Worm (Caenorhabditis elegans): ENCODE measurements around the gene M70.3.

The M70.3 gene

ce11 chrIV:2235983-2236382 is 6.3 kb downstream of the M70.3 start:
- TF ChIP-seq T22C8.4 (GFP tag; IDR thresholded peaks at IDR 0.05) (peak; percentile 93), tab-1 (GFP tag; IDR thresholded peaks at IDR 0.05) (no peak)

- TF ChIP-seq T22C8.4 (GFP tag; IDR thresholded peaks at IDR 0.05): peak; percentile 95
Measured at ce11 chrIV:2233222-2233621, 9.0 kb downstream of the M70.3 start.

DNA sequence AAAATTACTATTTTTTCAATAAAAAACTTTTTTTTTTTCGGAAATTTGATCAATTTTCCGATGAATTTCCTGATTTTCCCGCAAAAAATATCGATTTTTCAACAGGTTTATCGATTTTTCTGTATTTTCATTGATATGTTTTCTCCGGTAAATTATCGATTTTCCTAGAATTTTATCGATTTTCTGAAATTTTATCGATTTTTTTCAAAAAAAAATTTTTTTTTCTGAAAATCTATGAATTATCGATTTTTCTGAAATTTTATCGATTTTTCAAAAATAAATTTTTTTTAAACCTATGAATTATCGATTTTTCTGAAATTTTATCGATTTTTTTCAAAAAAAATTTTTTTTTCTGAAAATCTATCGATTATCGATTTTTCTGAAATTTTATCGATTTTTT is 10.5 kb downstream of the M70.3 start:
- TF ChIP-seq T22C8.4 (GFP tag; IDR thresholded peaks at IDR 0.05): peak; percentile 96

ce11 chrIV:2228678-2229077 is 13.6 kb downstream of the M70.3 start:
- TF ChIP-seq T22C8.4 (GFP tag; IDR thresholded peaks at IDR 0.05): no peak
- TF ChIP-seq tab-1 (GFP tag; IDR thresholded peaks at IDR 0.05): no peak
- no peak for TF ChIP-seq med-1 (GFP tag; optimal IDR thresholded peaks at IDR 0.05; ENCODE audit: insufficient read depth)
- TF ChIP-seq cog-1 (tag; optimal IDR thresholded peaks at IDR 0.05): no peak
- TF ChIP-seq ztf-23 (GFP tag; IDR thresholded peaks at IDR 0.05): no peak

DNA sequence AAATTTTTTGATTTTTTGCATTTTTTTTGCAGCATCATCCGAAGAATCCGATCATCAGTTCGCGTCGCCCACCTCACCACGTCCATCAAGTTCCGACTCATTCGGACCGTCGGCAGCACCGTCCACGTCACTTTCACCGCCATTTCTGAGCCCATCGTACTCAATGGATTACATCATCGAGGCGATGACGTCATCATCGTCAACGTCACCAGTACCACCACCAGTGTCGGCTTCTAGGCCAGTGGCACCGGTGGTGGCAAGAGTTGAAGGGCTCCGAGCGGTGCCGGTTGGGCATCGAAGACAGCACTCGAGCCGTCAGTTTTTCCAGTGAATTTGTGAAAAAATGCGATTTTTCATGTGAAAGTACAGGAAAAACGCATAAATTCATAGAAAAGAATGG is 18.6 kb downstream of the M70.3 start:
- no peak for TF ChIP-seq ref-1 (GFP tag; conservative IDR thresholded peaks at IDR 0.05)
- TF ChIP-seq klf-2 (GFP tag; conservative IDR thresholded peaks at IDR 0.05): no peak
- TF ChIP-seq flt-1 (GFP tag; IDR thresholded peaks at IDR 0.05): no peak
- no peak for TF ChIP-seq tab-1 (GFP tag; IDR thresholded peaks at IDR 0.05)
- TF ChIP-seq ztf-29 (GFP tag; IDR thresholded peaks at IDR 0.05): no peak
- TF ChIP-seq med-1 (GFP tag; optimal IDR thresholded peaks at IDR 0.05; ENCODE audit: insufficient read depth): no peak

DNA sequence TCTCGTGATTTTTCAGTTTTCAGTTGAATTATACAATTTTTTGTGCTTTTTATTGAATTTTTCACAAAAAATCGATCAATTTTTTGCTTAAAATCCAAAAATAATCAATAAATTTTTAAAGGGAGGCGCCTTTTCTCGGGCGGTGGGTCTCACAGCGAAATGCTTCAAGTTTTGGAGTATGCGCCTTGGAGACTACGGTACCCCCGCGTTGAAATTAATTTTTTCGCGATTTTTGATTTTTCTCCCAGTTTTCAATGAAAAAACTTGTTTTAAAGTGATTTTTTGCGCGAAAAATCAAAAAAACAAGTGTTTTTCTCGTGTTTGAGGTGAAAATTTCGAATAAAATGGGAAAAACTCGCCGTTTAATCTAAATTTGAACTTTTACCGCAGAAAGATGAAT is 19.1 kb downstream of the M70.3 start:
- TF ChIP-seq ztf-29 (GFP tag; IDR thresholded peaks at IDR 0.05) (no peak), tab-1 (GFP tag; IDR thresholded peaks at IDR 0.05) (no peak), T22C8.4 (GFP tag; IDR thresholded peaks at IDR 0.05) (no peak), med-1 (GFP tag; optimal IDR thresholded peaks at IDR 0.05; ENCODE audit: insufficient read depth) (no peak), ztf-23 (GFP tag; IDR thresholded peaks at IDR 0.05) (no peak), ref-1 (GFP tag; conservative IDR thresholded peaks at IDR 0.05) (no peak), cog-1 (tag; optimal IDR thresholded peaks at IDR 0.05) (no peak), flt-1 (GFP tag; IDR thresholded peaks at IDR 0.05) (no peak), klf-2 (GFP tag; conservative IDR thresholded peaks at IDR 0.05) (no peak)

DNA sequence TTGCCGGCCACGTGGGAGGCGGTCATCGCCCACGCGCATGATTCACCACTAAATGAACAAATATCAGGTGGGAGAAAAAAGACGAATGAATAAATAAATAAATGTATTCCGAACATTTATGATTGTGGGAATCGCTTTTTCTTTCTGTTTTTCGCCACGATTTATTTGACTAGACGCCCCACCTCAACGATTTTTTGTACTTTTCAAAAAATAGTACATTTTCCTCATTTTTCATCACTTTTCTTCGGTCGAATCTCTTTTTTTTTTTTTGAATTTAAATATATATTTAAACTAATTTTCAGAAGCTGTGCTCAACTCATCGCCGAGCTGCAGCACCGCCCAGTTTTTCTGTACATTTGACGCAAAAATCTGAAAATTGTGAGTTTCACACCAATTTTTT is 19.7 kb downstream of the M70.3 start, which contains the start of gene fnip-2:
Gene fnip-2 (plus strand): TSS at position 301 of the 400 bp plus-strand sequence.
- no peak for TF ChIP-seq T22C8.4 (GFP tag; IDR thresholded peaks at IDR 0.05)
- TF ChIP-seq cog-1 (tag; optimal IDR thresholded peaks at IDR 0.05): no peak

DNA sequence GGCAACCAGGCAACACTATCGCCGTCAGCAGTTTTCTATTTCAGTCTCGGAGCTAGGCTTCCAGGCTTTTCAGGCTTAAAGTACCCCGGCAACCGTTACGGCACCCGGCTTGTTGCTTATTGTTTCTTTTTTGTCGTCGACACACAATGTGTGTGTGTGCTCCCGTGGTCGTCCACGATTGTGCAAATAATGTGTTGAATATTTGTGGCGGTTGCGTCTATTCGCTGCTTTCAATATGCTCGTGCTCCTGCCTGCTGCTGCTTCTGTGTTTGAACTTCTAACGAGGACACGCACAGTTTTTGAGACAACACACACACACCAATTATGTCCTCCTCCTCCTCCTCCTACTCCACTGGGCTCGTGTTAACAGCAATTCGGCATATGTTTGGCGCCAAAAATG is 20.9 kb downstream of the M70.3 start:
- TF ChIP-seq flt-1 (GFP tag; IDR thresholded peaks at IDR 0.05) (no peak), T22C8.4 (GFP tag; IDR thresholded peaks at IDR 0.05) (no peak), ref-1 (GFP tag; conservative IDR thresholded peaks at IDR 0.05) (no peak), ztf-29 (GFP tag; IDR thresholded peaks at IDR 0.05) (no peak), cog-1 (tag; optimal IDR thresholded peaks at IDR 0.05) (no peak), tab-1 (GFP tag; IDR thresholded peaks at IDR 0.05) (no peak), klf-2 (GFP tag; conservative IDR thresholded peaks at IDR 0.05) (no peak), med-1 (GFP tag; optimal IDR thresholded peaks at IDR 0.05; ENCODE audit: insufficient read depth) (no peak), ztf-23 (GFP tag; IDR thresholded peaks at IDR 0.05) (no peak)

DNA sequence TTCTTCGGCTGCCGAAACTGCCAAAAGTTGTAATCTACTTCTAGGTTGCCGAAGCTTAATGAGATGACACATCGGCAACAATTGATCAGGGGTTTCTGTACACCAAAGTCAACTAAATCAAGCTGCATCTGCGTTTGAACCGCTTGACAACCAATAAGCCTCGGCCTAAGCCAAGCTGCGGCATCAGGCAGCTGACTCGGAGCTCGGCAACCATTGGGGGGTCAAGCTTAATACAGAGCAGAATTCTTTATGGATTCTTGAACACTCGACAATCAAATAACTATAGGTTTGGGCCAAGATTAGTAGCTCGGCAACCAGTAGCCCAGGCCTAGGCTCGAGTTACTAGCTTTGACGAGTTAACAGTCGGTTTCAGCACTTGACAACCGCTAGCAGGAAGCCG is 21.4 kb downstream of the M70.3 start:
- TF ChIP-seq ztf-29 (GFP tag; IDR thresholded peaks at IDR 0.05): no peak
- TF ChIP-seq T22C8.4 (GFP tag; IDR thresholded peaks at IDR 0.05): no peak
- no peak for TF ChIP-seq ref-1 (GFP tag; conservative IDR thresholded peaks at IDR 0.05)
- TF ChIP-seq med-1 (GFP tag; optimal IDR thresholded peaks at IDR 0.05; ENCODE audit: insufficient read depth): no peak
- no peak for TF ChIP-seq klf-2 (GFP tag; conservative IDR thresholded peaks at IDR 0.05)
- TF ChIP-seq tab-1 (GFP tag; IDR thresholded peaks at IDR 0.05): no peak
- no peak for TF ChIP-seq ztf-23 (GFP tag; IDR thresholded peaks at IDR 0.05)
- no peak for TF ChIP-seq cog-1 (tag; optimal IDR thresholded peaks at IDR 0.05)
- no peak for TF ChIP-seq flt-1 (GFP tag; IDR thresholded peaks at IDR 0.05)

ce11 chrIV:2220147-2220546 is 22.1 kb downstream of the M70.3 start:
- TF ChIP-seq flt-1 (GFP tag; IDR thresholded peaks at IDR 0.05): no peak
- no peak for TF ChIP-seq ztf-23 (GFP tag; IDR thresholded peaks at IDR 0.05)
- TF ChIP-seq ztf-29 (GFP tag; IDR thresholded peaks at IDR 0.05): no peak
- TF ChIP-seq klf-2 (GFP tag; conservative IDR thresholded peaks at IDR 0.05): no peak
- no peak for TF ChIP-seq T22C8.4 (GFP tag; IDR thresholded peaks at IDR 0.05)
- TF ChIP-seq tab-1 (GFP tag; IDR thresholded peaks at IDR 0.05): no peak

ce11 chrIV:2219334-2219755 is 22.9 kb downstream of the M70.3 start:
- TF ChIP-seq ref-1 (GFP tag; conservative IDR thresholded peaks at IDR 0.05): no peak
- no peak for TF ChIP-seq tab-1 (GFP tag; IDR thresholded peaks at IDR 0.05)
- no peak for TF ChIP-seq med-1 (GFP tag; optimal IDR thresholded peaks at IDR 0.05; ENCODE audit: insufficient read depth)
- no peak for TF ChIP-seq ztf-29 (GFP tag; IDR thresholded peaks at IDR 0.05)
- TF ChIP-seq flt-1 (GFP tag; IDR thresholded peaks at IDR 0.05): peak; percentile 69; the same call in 1 of the 2 replicates
- peak; percentile 73 for TF ChIP-seq ztf-23 (GFP tag; IDR thresholded peaks at IDR 0.05)
- TF ChIP-seq klf-2 (GFP tag; conservative IDR thresholded peaks at IDR 0.05): peak; percentile 36; the same call in 1 of the 2 replicates
- TF ChIP-seq T22C8.4 (GFP tag; IDR thresholded peaks at IDR 0.05): no peak
- TF ChIP-seq cog-1 (tag; optimal IDR thresholded peaks at IDR 0.05): peak; percentile 82

ce11 chrIV:2217260-2217659 is 25.0 kb downstream of the M70.3 start:
- TF ChIP-seq klf-2 (GFP tag; conservative IDR thresholded peaks at IDR 0.05) (no peak), T22C8.4 (GFP tag; IDR thresholded peaks at IDR 0.05) (no peak), med-1 (GFP tag; optimal IDR thresholded peaks at IDR 0.05; ENCODE audit: insufficient read depth) (no peak), cog-1 (tag; optimal IDR thresholded peaks at IDR 0.05) (no peak), ref-1 (GFP tag; conservative IDR thresholded peaks at IDR 0.05) (no peak), ztf-29 (GFP tag; IDR thresholded peaks at IDR 0.05) (no peak), ztf-23 (GFP tag; IDR thresholded peaks at IDR 0.05) (no peak), tab-1 (GFP tag; IDR thresholded peaks at IDR 0.05) (no peak), flt-1 (GFP tag; IDR thresholded peaks at IDR 0.05) (no peak)
